Worm (Caenorhabditis elegans): ENCODE measurements around the gene C42C1.19.

The C42C1.19 gene

DNA sequence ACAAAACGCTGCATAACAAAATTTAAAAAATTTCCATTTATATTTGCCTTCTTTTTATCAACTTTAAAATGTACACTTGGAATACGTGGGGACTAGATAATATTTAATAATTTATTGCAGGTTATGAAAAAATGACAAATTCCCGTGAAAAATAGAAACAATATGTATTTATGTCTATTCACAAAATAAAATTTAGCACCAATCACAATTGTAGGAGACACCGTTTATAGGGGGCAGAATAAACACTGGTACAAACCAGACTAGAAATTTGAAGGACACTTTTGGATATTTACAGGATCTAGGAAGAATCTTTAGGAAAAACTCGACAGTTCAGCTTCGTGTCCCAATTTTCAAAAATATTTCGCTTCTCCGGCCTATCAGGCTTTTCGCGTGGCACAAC lies 12.1 kb upstream of the C42C1.19 start, which contains the start of gene C42C1.3:
Gene C42C1.3, minus strand, starts transcription at position 101 of the 400 bp plus-strand sequence.
- no peak for TF ChIP-seq ztf-29 (GFP tag; IDR thresholded peaks at IDR 0.05)
- TF ChIP-seq cog-1 (tag; optimal IDR thresholded peaks at IDR 0.05) = no peak
- no peak for TF ChIP-seq ref-1 (GFP tag; conservative IDR thresholded peaks at IDR 0.05)
- no peak for TF ChIP-seq T22C8.4 (GFP tag; IDR thresholded peaks at IDR 0.05)
- no peak for TF ChIP-seq flt-1 (GFP tag; IDR thresholded peaks at IDR 0.05)
- no peak for TF ChIP-seq tab-1 (GFP tag; IDR thresholded peaks at IDR 0.05)
- TF ChIP-seq ztf-23 (GFP tag; IDR thresholded peaks at IDR 0.05) = no peak
- no peak for TF ChIP-seq klf-2 (GFP tag; conservative IDR thresholded peaks at IDR 0.05)
- no peak for TF ChIP-seq med-1 (GFP tag; optimal IDR thresholded peaks at IDR 0.05; ENCODE audit: insufficient read depth)

DNA sequence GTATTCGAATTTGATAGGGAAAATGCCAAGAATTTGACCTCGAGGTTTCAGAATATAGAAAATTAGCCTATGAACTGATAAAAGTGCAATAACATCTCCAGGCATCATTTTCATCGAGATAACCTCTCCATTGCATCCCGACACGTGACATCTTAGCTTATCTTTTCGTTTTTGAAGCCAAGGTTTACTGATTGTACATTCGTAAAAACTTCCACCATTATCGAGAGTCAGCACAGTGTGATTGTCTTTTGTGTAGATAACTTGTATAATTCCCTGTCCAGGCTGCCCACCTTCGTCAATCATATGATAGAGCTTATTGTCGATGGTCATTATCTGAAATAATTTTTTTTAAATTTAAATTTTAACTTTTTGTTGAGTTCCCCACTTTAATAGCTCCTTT lies 8.2 kb upstream of the C42C1.19 start:
- TF ChIP-seq ztf-23 (GFP tag; IDR thresholded peaks at IDR 0.05) (no peak), T22C8.4 (GFP tag; IDR thresholded peaks at IDR 0.05) (no peak), cog-1 (tag; optimal IDR thresholded peaks at IDR 0.05) (no peak), klf-2 (GFP tag; conservative IDR thresholded peaks at IDR 0.05) (no peak), med-1 (GFP tag; optimal IDR thresholded peaks at IDR 0.05; ENCODE audit: insufficient read depth) (no peak), flt-1 (GFP tag; IDR thresholded peaks at IDR 0.05) (no peak), ref-1 (GFP tag; conservative IDR thresholded peaks at IDR 0.05) (no peak)

DNA sequence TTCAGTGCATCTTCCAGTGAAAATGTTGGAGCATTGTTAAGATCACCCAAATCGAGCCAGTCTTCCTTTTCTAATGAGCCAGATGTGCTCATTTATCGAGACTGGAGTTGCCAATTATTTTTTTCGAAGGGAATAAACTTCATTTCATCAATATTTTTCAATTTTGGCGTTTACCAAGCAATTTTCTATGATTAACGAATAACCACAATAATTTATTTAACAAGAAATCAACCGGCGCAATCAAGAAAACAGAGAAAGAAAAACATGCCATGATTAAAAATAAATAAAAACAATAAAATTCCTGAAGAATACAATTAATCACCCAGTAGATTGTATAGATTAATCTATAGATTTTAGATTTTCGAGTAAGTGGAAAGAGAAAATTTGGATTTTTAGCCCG lies 6.6 kb upstream of the C42C1.19 start, which contains the start of gene vps-8:
Gene vps-8, minus strand, starts transcription at position 101 of the 400 bp plus-strand sequence.
- TF ChIP-seq med-1 (GFP tag; optimal IDR thresholded peaks at IDR 0.05; ENCODE audit: insufficient read depth) (no peak), flt-1 (GFP tag; IDR thresholded peaks at IDR 0.05) (no peak), ztf-29 (GFP tag; IDR thresholded peaks at IDR 0.05) (no peak), tab-1 (GFP tag; IDR thresholded peaks at IDR 0.05) (no peak), klf-2 (GFP tag; conservative IDR thresholded peaks at IDR 0.05) (no peak), T22C8.4 (GFP tag; IDR thresholded peaks at IDR 0.05) (no peak), ref-1 (GFP tag; conservative IDR thresholded peaks at IDR 0.05) (no peak), cog-1 (tag; optimal IDR thresholded peaks at IDR 0.05) (no peak), ztf-23 (GFP tag; IDR thresholded peaks at IDR 0.05) (no peak)

DNA sequence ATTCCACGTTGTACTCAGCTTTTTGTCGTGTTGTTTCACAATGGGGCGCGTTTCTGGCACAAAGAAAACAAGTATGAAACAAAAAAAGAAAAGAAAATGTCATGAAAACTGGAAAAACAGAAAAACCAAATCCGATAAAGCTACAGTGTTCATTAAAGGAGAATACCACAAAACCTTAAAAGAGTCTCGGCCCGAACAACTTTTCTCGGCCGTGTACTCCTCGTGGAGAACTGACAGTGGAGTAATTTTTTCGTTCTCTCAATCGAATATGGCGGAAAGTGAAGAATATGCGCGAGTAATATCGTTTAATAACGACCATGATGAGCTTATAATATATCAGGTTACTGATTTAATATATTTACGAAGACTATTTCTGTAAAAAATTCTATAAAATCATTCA lies 4.0 kb upstream of the C42C1.19 start, which contains the start of the genes tag-335 and vkmt-1:
Gene tag-335, minus strand, starts transcription at position 88 of the 400 bp plus-strand sequence.
Gene vkmt-1, plus strand, starts transcription at position 219 of the 400 bp plus-strand sequence.
- TF ChIP-seq ref-1 (GFP tag; conservative IDR thresholded peaks at IDR 0.05) (no peak), tab-1 (GFP tag; IDR thresholded peaks at IDR 0.05) (no peak), flt-1 (GFP tag; IDR thresholded peaks at IDR 0.05) (no peak), med-1 (GFP tag; optimal IDR thresholded peaks at IDR 0.05; ENCODE audit: insufficient read depth) (no peak), ztf-23 (GFP tag; IDR thresholded peaks at IDR 0.05) (no peak), cog-1 (tag; optimal IDR thresholded peaks at IDR 0.05) (no peak), ztf-29 (GFP tag; IDR thresholded peaks at IDR 0.05) (no peak), klf-2 (GFP tag; conservative IDR thresholded peaks at IDR 0.05) (no peak), T22C8.4 (GFP tag; IDR thresholded peaks at IDR 0.05) (no peak)

DNA sequence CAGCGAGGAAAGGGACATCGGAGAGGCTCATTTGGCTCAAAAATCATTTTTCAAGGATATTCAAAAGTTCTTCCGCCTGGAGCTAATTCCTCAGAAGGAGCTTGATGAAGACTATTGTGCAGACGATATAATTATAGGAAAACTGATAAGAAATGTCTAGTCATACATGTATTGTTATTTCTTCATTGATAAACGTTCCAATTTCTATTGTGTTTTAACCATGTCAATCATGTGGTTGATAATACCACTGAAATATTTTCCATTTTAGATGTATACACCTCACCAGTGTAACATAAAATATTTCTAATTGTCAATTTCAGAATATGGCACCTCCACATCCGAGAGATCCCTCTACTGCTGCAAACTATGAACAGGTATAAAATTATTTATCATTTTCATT lies 3.2 kb upstream of the C42C1.19 start, which contains the start of gene ltah-1.1:
Gene ltah-1.1, plus strand, starts transcription at position 283 of the 400 bp plus-strand sequence.
- TF ChIP-seq ref-1 (GFP tag; conservative IDR thresholded peaks at IDR 0.05) (no peak), med-1 (GFP tag; optimal IDR thresholded peaks at IDR 0.05; ENCODE audit: insufficient read depth) (no peak), tab-1 (GFP tag; IDR thresholded peaks at IDR 0.05) (no peak), flt-1 (GFP tag; IDR thresholded peaks at IDR 0.05) (no peak), T22C8.4 (GFP tag; IDR thresholded peaks at IDR 0.05) (no peak), ztf-29 (GFP tag; IDR thresholded peaks at IDR 0.05) (no peak), klf-2 (GFP tag; conservative IDR thresholded peaks at IDR 0.05) (no peak), ztf-23 (GFP tag; IDR thresholded peaks at IDR 0.05) (no peak), cog-1 (tag; optimal IDR thresholded peaks at IDR 0.05) (no peak)

DNA sequence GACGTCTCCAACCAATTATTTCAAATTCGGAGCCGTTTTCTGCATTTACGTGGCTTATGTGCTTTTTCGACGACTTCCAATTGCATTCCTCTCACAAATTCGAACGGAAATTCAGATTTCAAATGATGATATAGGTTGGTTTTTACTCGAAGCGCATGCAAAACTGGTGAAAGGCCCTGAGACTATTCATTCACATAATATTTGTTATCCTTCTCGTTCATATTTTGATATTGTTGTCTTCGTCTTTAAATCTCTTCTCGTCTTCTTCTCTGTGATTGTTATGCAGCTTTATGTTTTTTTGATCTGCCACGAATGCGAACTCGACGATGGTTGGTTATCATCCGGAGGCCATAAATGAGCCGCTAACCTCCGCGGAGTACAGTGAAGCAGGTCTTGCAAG lies 334 bp downstream of the C42C1.19 start, which contains the start of gene hpo-12:
Gene hpo-12, plus strand, starts transcription at position 301 of the 400 bp plus-strand sequence.
- no peak for TF ChIP-seq ztf-23 (GFP tag; IDR thresholded peaks at IDR 0.05)
- no peak for TF ChIP-seq cog-1 (tag; optimal IDR thresholded peaks at IDR 0.05)
- no peak for TF ChIP-seq tab-1 (GFP tag; IDR thresholded peaks at IDR 0.05)
- no peak for TF ChIP-seq ref-1 (GFP tag; conservative IDR thresholded peaks at IDR 0.05)

DNA sequence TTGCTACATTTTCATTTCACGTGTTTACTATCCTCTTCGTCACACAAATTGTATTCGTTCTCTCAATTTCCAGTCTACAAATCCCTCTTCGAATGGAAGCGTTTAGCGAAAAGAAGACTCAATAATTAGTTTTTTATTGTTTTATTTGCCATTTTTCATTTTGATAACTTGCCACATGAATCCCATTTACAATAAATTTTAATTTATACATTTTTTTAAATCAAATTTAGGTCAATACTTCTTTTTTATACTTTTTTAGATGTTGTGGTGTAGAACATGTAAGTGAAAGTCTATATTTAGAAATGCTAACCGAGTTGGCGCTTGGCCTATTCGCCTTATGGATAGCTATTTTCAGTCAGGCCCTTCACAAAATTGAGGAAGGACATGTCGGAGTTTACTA lies 5.1 kb downstream of the C42C1.19 start, which contains the start of gene erl-1:
Gene erl-1, plus strand, starts transcription at position 301 of the 400 bp plus-strand sequence.
- TF ChIP-seq klf-2 (GFP tag; conservative IDR thresholded peaks at IDR 0.05) (no peak), T22C8.4 (GFP tag; IDR thresholded peaks at IDR 0.05) (no peak), cog-1 (tag; optimal IDR thresholded peaks at IDR 0.05) (no peak), med-1 (GFP tag; optimal IDR thresholded peaks at IDR 0.05; ENCODE audit: insufficient read depth) (no peak), ref-1 (GFP tag; conservative IDR thresholded peaks at IDR 0.05) (no peak), flt-1 (GFP tag; IDR thresholded peaks at IDR 0.05) (no peak), tab-1 (GFP tag; IDR thresholded peaks at IDR 0.05) (no peak), ztf-29 (GFP tag; IDR thresholded peaks at IDR 0.05) (no peak), ztf-23 (GFP tag; IDR thresholded peaks at IDR 0.05) (no peak)

DNA sequence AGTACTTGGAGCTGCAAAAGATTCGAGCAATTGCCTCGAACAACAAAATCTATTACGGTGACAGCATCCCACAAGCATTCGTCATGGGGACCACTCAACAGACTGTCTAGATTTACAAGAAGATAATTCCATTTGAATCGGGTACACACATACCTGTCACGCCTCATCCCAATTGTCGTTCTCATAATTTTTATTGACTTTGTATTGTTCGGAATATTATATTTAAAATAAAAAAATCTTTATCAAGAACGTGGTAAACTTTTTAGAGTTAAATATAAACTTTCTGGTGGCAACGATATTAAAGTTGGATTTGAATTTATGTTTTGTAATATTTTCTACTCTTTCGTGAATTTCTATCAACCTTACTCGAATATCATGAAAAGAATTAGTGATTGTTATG lies 6.6 kb downstream of the C42C1.19 start, which contains the start of gene C42C1.9:
Gene C42C1.9, plus strand, starts transcription at position 301 of the 400 bp plus-strand sequence.
- TF ChIP-seq T22C8.4 (GFP tag; IDR thresholded peaks at IDR 0.05) (no peak), med-1 (GFP tag; optimal IDR thresholded peaks at IDR 0.05; ENCODE audit: insufficient read depth) (no peak), tab-1 (GFP tag; IDR thresholded peaks at IDR 0.05) (no peak), klf-2 (GFP tag; conservative IDR thresholded peaks at IDR 0.05) (no peak), ref-1 (GFP tag; conservative IDR thresholded peaks at IDR 0.05) (no peak), flt-1 (GFP tag; IDR thresholded peaks at IDR 0.05) (no peak), ztf-29 (GFP tag; IDR thresholded peaks at IDR 0.05) (no peak), ztf-23 (GFP tag; IDR thresholded peaks at IDR 0.05) (no peak), cog-1 (tag; optimal IDR thresholded peaks at IDR 0.05) (no peak)

DNA sequence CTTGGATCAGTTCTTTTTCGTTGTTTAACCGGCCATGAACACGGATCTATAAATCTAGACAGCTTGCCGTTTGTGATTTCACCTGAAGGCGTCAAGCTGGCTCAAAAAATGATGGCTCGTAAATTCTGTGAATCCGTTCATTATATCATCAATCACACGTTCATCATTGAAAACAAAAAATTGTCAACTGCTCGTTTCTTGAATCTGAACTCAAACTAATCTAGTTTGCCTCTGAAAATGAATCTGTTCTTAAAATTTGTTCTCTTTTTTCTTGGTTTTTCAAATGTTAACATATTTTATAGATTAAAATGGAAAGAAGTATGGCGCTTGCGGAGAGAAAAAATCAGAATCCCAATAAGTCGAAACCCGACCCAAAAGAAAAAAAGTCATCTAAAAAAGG lies 8.2 kb downstream of the C42C1.19 start, which contains the start of gene C42C1.8:
Gene C42C1.8, plus strand, starts transcription at position 301 of the 400 bp plus-strand sequence.
- no peak for TF ChIP-seq klf-2 (GFP tag; conservative IDR thresholded peaks at IDR 0.05)
- no peak for TF ChIP-seq med-1 (GFP tag; optimal IDR thresholded peaks at IDR 0.05; ENCODE audit: insufficient read depth)
- no peak for TF ChIP-seq T22C8.4 (GFP tag; IDR thresholded peaks at IDR 0.05)
- no peak for TF ChIP-seq cog-1 (tag; optimal IDR thresholded peaks at IDR 0.05)

DNA sequence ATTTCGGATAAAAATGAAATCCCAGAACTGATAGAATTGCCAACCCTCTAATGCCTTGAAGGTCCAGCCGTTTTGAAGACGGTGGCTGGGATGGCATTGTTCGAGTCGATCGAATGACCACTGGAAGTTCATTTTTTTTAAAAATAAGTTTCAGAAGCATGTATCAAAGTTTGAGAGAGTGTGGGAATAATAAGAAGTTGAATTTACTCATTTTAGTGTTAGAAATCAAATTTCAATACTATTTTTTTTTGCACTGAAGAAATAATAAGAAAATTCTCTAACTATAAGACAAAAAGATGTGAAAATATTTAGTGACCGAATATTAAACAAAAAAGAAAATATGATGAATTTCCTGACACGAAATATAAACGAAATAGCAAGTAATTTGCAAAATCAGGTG lies 18.6 kb downstream of the C42C1.19 start, which contains the start of gene oac-59:
Gene oac-59, minus strand, starts transcription at position 101 of the 400 bp plus-strand sequence.
- TF ChIP-seq ztf-29 (GFP tag; IDR thresholded peaks at IDR 0.05) (no peak), klf-2 (GFP tag; conservative IDR thresholded peaks at IDR 0.05) (no peak), med-1 (GFP tag; optimal IDR thresholded peaks at IDR 0.05; ENCODE audit: insufficient read depth) (no peak), T22C8.4 (GFP tag; IDR thresholded peaks at IDR 0.05) (no peak), flt-1 (GFP tag; IDR thresholded peaks at IDR 0.05) (no peak)

Measured in whole organism, midembryonic.